Fruit fly (Drosophila melanogaster) whole organism, embryonic: ENCODE results near the gene CG18749.

Experiments used
- Abd-B ChIP-seq: fragments of 200-800 bp; sonication (Bioruptor generic); optimal IDR thresholded peaks from 2 replicates; lab custom pipeline; 2018; ENCODE audit warnings: missing biosample characterization, mild to moderate bottlenecking, missing genetic modification characterization, moderate library complexity
- Ada2b ChIP-seq: fragments of 200-800 bp; sonication (Bioruptor generic); IDR thresholded peaks from 2 replicates; pipeline ENCODE4 v1.3.6; 2022; ENCODE audit warnings: missing biosample characterization, missing genetic modification characterization
- Aef1 ChIP-seq: fragments of 200-800 bp; sonication (Bioruptor generic); IDR thresholded peaks from 3 replicates; pipeline ENCODE4 v1.3.6; 2022; ENCODE audit warnings: missing biosample characterization, missing genetic modification characterization
- Bteb2 ChIP-seq: fragments of 200-800 bp; sonication (Bioruptor generic); optimal IDR thresholded peaks from 2 replicates; lab custom pipeline; 2016; ENCODE audit warnings: missing biosample characterization, missing genetic modification characterization
- CG10654 ChIP-seq: fragments of 200-800 bp; sonication (Bioruptor generic); optimal IDR thresholded peaks from 2 replicates; lab custom pipeline; 2016; ENCODE audit warnings: missing biosample characterization, missing genetic modification characterization
- CG11695 ChIP-seq: fragments of 200-800 bp; sonication (Bioruptor generic); IDR thresholded peaks from 3 replicates; pipeline ENCODE4 v1.3.6; 2022; ENCODE audit warnings: missing biosample characterization, missing genetic modification characterization
- CG12071 ChIP-seq: fragments of 200-800 bp; sonication (Bioruptor generic); optimal IDR thresholded peaks from 3 replicates; lab custom pipeline; 2018; ENCODE audit warnings: missing biosample characterization, mild to moderate bottlenecking, missing genetic modification characterization
- CG13287 ChIP-seq: fragments of 200-800 bp; sonication (Bioruptor generic); IDR thresholded peaks from 2 replicates; pipeline ENCODE4 v1.3.6; 2022; ENCODE audit warnings: missing biosample characterization, missing genetic modification characterization; ENCODE audit not compliant: partially characterized antibody
- CG14667 ChIP-seq: fragments of 200-800 bp; sonication (Bioruptor generic); IDR thresholded peaks from 2 replicates; pipeline ENCODE4 v1.3.6; 2022; ENCODE audit warnings: missing biosample characterization, missing genetic modification characterization
- CG1529 ChIP-seq: fragments of 200-800 bp; sonication (Bioruptor generic); optimal IDR thresholded peaks from 3 replicates; lab custom pipeline; 2018; ENCODE audit warnings: missing biosample characterization, missing genetic modification characterization
- CG16815 ChIP-seq: fragments of 200-800 bp; sonication (Bioruptor generic); optimal IDR thresholded peaks from 3 replicates; lab custom pipeline; 2017; ENCODE audit warnings: missing biosample characterization, mild to moderate bottlenecking, missing genetic modification characterization
- CG17186 ChIP-seq: fragments of 200-800 bp; sonication (Bioruptor generic); optimal IDR thresholded peaks from 3 replicates; lab custom pipeline; 2017; ENCODE audit warnings: missing biosample characterization, missing genetic modification reagents, missing genetic modification characterization
- CG17328 ChIP-seq: fragments of 200-800 bp; sonication (Bioruptor generic); IDR thresholded peaks from 2 replicates; pipeline ENCODE4 v1.3.6; 2022; ENCODE audit warnings: missing biosample characterization, missing genetic modification characterization
- CG17385 ChIP-seq: fragments of 200-800 bp; sonication (Bioruptor generic); optimal IDR thresholded peaks from 3 replicates; lab custom pipeline; 2018; ENCODE audit warnings: missing biosample characterization, mild to moderate bottlenecking, missing genetic modification characterization
- CG18476 ChIP-seq: fragments of 200-800 bp; sonication (Bioruptor generic); optimal IDR thresholded peaks from 2 replicates; lab custom pipeline; 2016; ENCODE audit warnings: missing biosample characterization, mild to moderate bottlenecking, missing genetic modification characterization
- CG18619 ChIP-seq: fragments of 200-800 bp; sonication (Bioruptor generic); optimal IDR thresholded peaks from 3 replicates; lab custom pipeline; 2017; ENCODE audit warnings: missing biosample characterization, mild to moderate bottlenecking, missing genetic modification characterization
- CG2116 ChIP-seq: fragments of 200-800 bp; sonication (Bioruptor generic); optimal IDR thresholded peaks from 3 replicates; lab custom pipeline; 2018; ENCODE audit warnings: missing biosample characterization, mild to moderate bottlenecking, missing genetic modification characterization
- CG2712 ChIP-seq: fragments of 200-800 bp; optimal IDR thresholded peaks from 3 replicates; lab custom pipeline; 2019; ENCODE audit warnings: missing biosample characterization, mild to moderate bottlenecking, missing genetic modification characterization, moderate library complexity
- CG31365 ChIP-seq: fragments of 200-800 bp; sonication (Bioruptor generic); optimal IDR thresholded peaks from 2 replicates; lab custom pipeline; 2018; ENCODE audit warnings: missing biosample characterization, mild to moderate bottlenecking, missing genetic modification characterization
- CG32772 ChIP-seq: fragments of 200-800 bp; sonication (Bioruptor generic); IDR thresholded peaks from 2 replicates; pipeline ENCODE4 v1.3.6; 2022; ENCODE audit warnings: missing biosample characterization, missing genetic modification characterization
- CG3281 ChIP-seq: fragments of 200-800 bp; sonication (Bioruptor generic); optimal IDR thresholded peaks from 3 replicates; lab custom pipeline; 2017; ENCODE audit warnings: missing biosample characterization, mild to moderate bottlenecking, missing genetic modification characterization
- CG3407 ChIP-seq: fragments of 200-800 bp; sonication (Bioruptor generic); optimal IDR thresholded peaks from 2 replicates; lab custom pipeline; 2018; ENCODE audit warnings: missing biosample characterization, mild to moderate bottlenecking, missing genetic modification characterization
- CG3726 ChIP-seq: fragments of 200-800 bp; sonication (Bioruptor generic); IDR thresholded peaks from 3 replicates; pipeline ENCODE4, ENCODE4 v1.3.6; 2022; ENCODE audit warnings: missing biosample characterization, missing genetic modification characterization
- CG4424 ChIP-seq: fragments of 200-800 bp; sonication (Bioruptor generic); optimal IDR thresholded peaks from 3 replicates; lab custom pipeline; 2016; ENCODE audit warnings: missing biosample characterization, missing genetic modification characterization
- CG6813 ChIP-seq: fragments of 200-800 bp; sonication (Bioruptor generic); optimal IDR thresholded peaks from 2 replicates; lab custom pipeline; 2017; ENCODE audit warnings: missing biosample characterization, missing genetic modification characterization, mild to moderate bottlenecking, moderate library complexity, missing genetic modification reagents
- CG7987 ChIP-seq: fragments of 200-800 bp; sonication (Bioruptor generic); optimal IDR thresholded peaks from 2 replicates; lab custom pipeline; 2018; ENCODE audit warnings: missing biosample characterization, mild to moderate bottlenecking, missing genetic modification characterization, moderate library complexity
- CG9215 ChIP-seq: fragments of 200-800 bp; sonication (Bioruptor generic); IDR thresholded peaks from 2 replicates; pipeline ENCODE4 v1.3.6; 2022; ENCODE audit warnings: missing biosample characterization, missing genetic modification characterization
- CG9727 ChIP-seq: fragments of 200-800 bp; sonication (Bioruptor generic); optimal IDR thresholded peaks from 3 replicates; lab custom pipeline; 2017; ENCODE audit warnings: missing biosample characterization, mild to moderate bottlenecking, missing genetic modification characterization
- CG9817 ChIP-seq: fragments of 200-800 bp; sonication (Bioruptor generic); optimal IDR thresholded peaks from 2 replicates; lab custom pipeline; 2018; ENCODE audit warnings: missing biosample characterization, mild to moderate bottlenecking, missing genetic modification characterization, moderate library complexity
- Chrac-16 ChIP-seq: fragments of 200-800 bp; sonication (Bioruptor generic); optimal IDR thresholded peaks from 3 replicates; lab custom pipeline; 2016; ENCODE audit warnings: missing biosample characterization, missing genetic modification characterization
- CrebB ChIP-seq: fragments of 200-800 bp; sonication (Bioruptor generic); optimal IDR thresholded peaks from 3 replicates; lab custom pipeline; 2018; ENCODE audit warnings: missing biosample characterization, mild to moderate bottlenecking, missing genetic modification characterization
- Dbx ChIP-seq: fragments of 200-800 bp; sonication (Bioruptor generic); IDR thresholded peaks from 3 replicates; pipeline ENCODE4 v1.3.6; 2022; ENCODE audit warnings: missing biosample characterization, missing genetic modification characterization
- Ets97D ChIP-seq: fragments of 200-800 bp; sonication (Bioruptor generic); optimal IDR thresholded peaks from 3 replicates; lab custom pipeline; 2016; ENCODE audit warnings: missing biosample characterization, missing genetic modification characterization
- HLH54F ChIP-seq: fragments of 200-800 bp; sonication (Bioruptor generic); optimal IDR thresholded peaks from 3 replicates; lab custom pipeline; 2016; ENCODE audit warnings: missing biosample characterization, missing genetic modification characterization
- Scr ChIP-seq: fragments of 200-800 bp; sonication (Bioruptor generic); IDR thresholded peaks from 2 replicates; pipeline ENCODE4 v1.3.6; 2022; ENCODE audit warnings: missing biosample characterization, missing genetic modification characterization; ENCODE audit not compliant: partially characterized antibody
- TFAM ChIP-seq: fragments of 200-800 bp; sonication (Bioruptor generic); optimal IDR thresholded peaks from 2 replicates; lab custom pipeline; 2017; ENCODE audit warnings: missing biosample characterization, missing genetic modification characterization, inconsistent platforms
- YL-1 ChIP-seq: fragments of 200-800 bp; sonication (Bioruptor generic); optimal IDR thresholded peaks from 3 replicates; lab custom pipeline; 2017; ENCODE audit warnings: missing biosample characterization, mild to moderate bottlenecking, missing genetic modification characterization
- bowl ChIP-seq: fragments of 200-800 bp; sonication (Bioruptor generic); IDR thresholded peaks from 2 replicates; pipeline ENCODE4 v1.3.6; 2022; ENCODE audit warnings: missing biosample characterization, missing genetic modification characterization
- cas ChIP-seq: fragments of 200-800 bp; sonication (Bioruptor generic); IDR thresholded peaks from 2 replicates; pipeline ENCODE4 v1.3.6; 2022; ENCODE audit warnings: missing biosample characterization, missing genetic modification characterization
- chn ChIP-seq: fragments of 200-800 bp; sonication (Bioruptor generic); optimal IDR thresholded peaks from 2 replicates; lab custom pipeline; 2016; ENCODE audit warnings: missing biosample characterization, missing genetic modification characterization
- dan ChIP-seq: fragments of 200-800 bp; sonication (Bioruptor generic); IDR thresholded peaks from 2 replicates; pipeline ENCODE4 v1.3.6; 2022; ENCODE audit warnings: missing biosample characterization, missing genetic modification characterization
- ems ChIP-seq: fragments of 200-800 bp; sonication (Bioruptor generic); optimal IDR thresholded peaks from 3 replicates; lab custom pipeline; 2016; ENCODE audit warnings: missing biosample characterization, missing genetic modification characterization
- esg ChIP-seq: fragments of 200-800 bp; sonication (Bioruptor generic); conservative IDR thresholded peaks from 2 replicates; pipeline ENCODE4 v1.3.6; 2022; ENCODE audit warnings: missing biosample characterization, missing genetic modification characterization
- gsb ChIP-seq: fragments of 200-800 bp; sonication (Bioruptor generic); IDR thresholded peaks from 2 replicates; pipeline ENCODE4 v1.3.6; 2022; ENCODE audit warnings: missing biosample characterization, missing genetic modification characterization
- gt ChIP-seq: fragments of 200-800 bp; sonication (Bioruptor generic); IDR thresholded peaks from 2 replicates; pipeline ENCODE4 v1.3.6; 2022; ENCODE audit warnings: missing biosample characterization, missing genetic modification characterization
- org-1 ChIP-seq: fragments of 200-800 bp; sonication (Bioruptor generic); optimal IDR thresholded peaks from 2 replicates; lab custom pipeline; 2017; ENCODE audit warnings: missing biosample characterization, missing genetic modification characterization
- sna ChIP-seq: fragments of 200-800 bp; sonication (Bioruptor generic); IDR thresholded peaks from 2 replicates; pipeline ENCODE4 v1.3.6; 2022; ENCODE audit warnings: missing biosample characterization, missing genetic modification characterization; ENCODE audit not compliant: partially characterized antibody
- stc ChIP-seq: fragments of 200-800 bp; sonication (Bioruptor generic); IDR thresholded peaks from 2 replicates; pipeline ENCODE4 v1.3.6; 2022; ENCODE audit warnings: missing biosample characterization, missing genetic modification characterization
- trem ChIP-seq: fragments of 200-800 bp; optimal IDR thresholded peaks from 3 replicates; lab custom pipeline; 2019; ENCODE audit warnings: missing biosample characterization, mild to moderate bottlenecking, missing genetic modification characterization, moderate library complexity
- vvl ChIP-seq: fragments of 200-800 bp; sonication (Bioruptor generic); IDR thresholded peaks from 2 replicates; pipeline ENCODE4 v1.3.6; 2022; ENCODE audit warnings: missing biosample characterization, missing genetic modification characterization
- z ChIP-seq: fragments of 200-800 bp; sonication (Bioruptor generic); IDR thresholded peaks from 3 replicates; pipeline ENCODE4 v1.3.6; 2022; ENCODE audit warnings: missing biosample characterization, missing genetic modification characterization

The CG18749 gene

DNA sequence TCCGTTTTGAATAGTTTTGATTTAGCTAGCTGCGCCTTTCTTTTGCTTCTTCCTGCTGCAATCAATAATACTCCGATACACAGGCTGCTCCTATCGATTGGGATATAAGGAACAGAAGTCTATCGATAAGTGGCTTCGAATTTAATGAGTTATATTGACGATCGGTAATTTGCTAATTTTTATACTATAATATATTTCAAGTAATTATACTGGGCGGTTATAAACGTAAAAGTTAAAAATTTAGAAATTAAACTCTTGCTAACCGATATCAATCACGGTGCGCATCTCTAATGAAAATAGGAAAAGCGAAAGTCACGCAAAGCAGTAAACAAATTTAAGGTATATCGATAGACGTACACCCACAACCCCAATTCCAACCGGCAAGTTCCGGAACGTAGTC lies at the start of gene CG18749, which contains the start of the genes CG9636 and CG33722 (continued):
- peak; percentile 99 for TF ChIP-seq sna (GFP tag; lab: Robert Waterston, UW)
- TF ChIP-seq chn (GFP tag; lab: Kevin White, UChicago): peak; percentile 67
- peak; percentile 76 for TF ChIP-seq CG9817 (tag; lab: Kevin White, UChicago)
- peak; percentile 84 for TF ChIP-seq CG2712 (tag; lab: Kevin White, UChicago)
- TF ChIP-seq CG10654: peak; percentile 70
- no peak for TF ChIP-seq CG16815 (GFP tag; lab: Kevin White, UChicago)
- TF ChIP-seq CG9215: 0 out of 2 replicates have a peak, but pooled peaks have one; percentile 20
- peak; percentile 63 for TF ChIP-seq ems (GFP tag; lab: Kevin White, UChicago)
- peak; percentile 64; the same call in 2 of the 3 replicates for TF ChIP-seq CG11695 (GFP tag; lab: Robert Waterston, UW)
- TF ChIP-seq esg (GFP tag; lab: Robert Waterston, UW): peak; percentile 43
- peak; percentile 21 for TF ChIP-seq CG7987
- TF ChIP-seq Dbx: peak; percentile 75; the same call in 2 of the 3 replicates
- TF ChIP-seq trem (tag; lab: Kevin White, UChicago): peak; percentile 86
- TF ChIP-seq CG17385 (GFP tag; lab: Kevin White, UChicago): peak; percentile 84
- TF ChIP-seq CG1529 (GFP tag; lab: Kevin White, UChicago): peak; percentile 35
- no peak for TF ChIP-seq CG6813 (GFP tag; lab: Kevin White, UChicago)
- peak; percentile 13 for TF ChIP-seq Bteb2 (GFP tag; lab: Kevin White, UChicago)
- peak; percentile 93 for TF ChIP-seq CG2116 (GFP tag; lab: Kevin White, UChicago)
- no peak for TF ChIP-seq z (GFP tag; lab: Robert Waterston, UW)
- TF ChIP-seq CrebB: no peak
- TF ChIP-seq bowl (GFP tag; lab: Robert Waterston, UW): 0 out of 2 replicates have a peak, but pooled peaks have one; percentile 34
- TF ChIP-seq CG3407 (GFP tag; lab: Kevin White, UChicago): peak; percentile 60
- TF ChIP-seq vvl: peak; percentile 81
- TF ChIP-seq HLH54F (GFP tag; lab: Kevin White, UChicago): peak; percentile 16
- TF ChIP-seq stc (GFP tag; lab: Robert Waterston, UW): 0 out of 2 replicates have a peak, but pooled peaks have one; percentile 46
- TF ChIP-seq CG4424 (GFP tag; lab: Kevin White, UChicago): peak; percentile 85
- peak; percentile 50 for TF ChIP-seq CG17186 (GFP tag; lab: Kevin White, UChicago)
- peak; percentile 73 for TF ChIP-seq Chrac-16 (GFP tag; lab: Kevin White, UChicago)
- TF ChIP-seq TFAM: no peak
- TF ChIP-seq Abd-B: peak; percentile 84
- no peak for TF ChIP-seq CG3726 (GFP tag; lab: Robert Waterston, UW)
- TF ChIP-seq CG17328 (GFP tag; lab: Robert Waterston, UW): peak; percentile 58; the same call in 1 of the 2 replicates
- TF ChIP-seq CG9727 (GFP tag; lab: Kevin White, UChicago): peak; percentile 76
- TF ChIP-seq CG3281: peak; percentile 60
- peak; percentile 20; the same call in 1 of the 2 replicates for TF ChIP-seq CG14667 (GFP tag; lab: Robert Waterston, UW)
- TF ChIP-seq CG12071: no peak
- TF ChIP-seq YL-1 (GFP tag; lab: Kevin White, UChicago): peak; percentile 90
- TF ChIP-seq gsb: no peak
- peak; percentile 50 for TF ChIP-seq CG31365
- peak; percentile 53 for TF ChIP-seq Ets97D (GFP tag; lab: Kevin White, UChicago)
- TF ChIP-seq CG18619 (GFP tag; lab: Kevin White, UChicago): peak; percentile 46
- peak; percentile 55 for TF ChIP-seq CG18476
- TF ChIP-seq CG32772 (GFP tag; lab: Robert Waterston, UW): peak; percentile 58; the same call in 1 of the 2 replicates
- peak; percentile 61; the same call in 2 of the 3 replicates for TF ChIP-seq Aef1
- TF ChIP-seq Ada2b (GFP tag; lab: Robert Waterston, UW): peak; percentile 86
- TF ChIP-seq Scr (GFP tag; lab: Robert Waterston, UW): peak; percentile 98
- TF ChIP-seq gt (GFP tag; lab: Robert Waterston, UW): 0 out of 2 replicates have a peak, but pooled peaks have one; percentile 24
- peak; percentile 99 for TF ChIP-seq CG13287
- no peak for TF ChIP-seq dan
- TF ChIP-seq org-1 (GFP tag; lab: Kevin White, UChicago): no peak
- TF ChIP-seq cas (GFP tag; lab: Robert Waterston, UW): no peak
